Worm (Caenorhabditis elegans) whole organism, mixed stage, embryonic: ENCODE data around the gene C49H3.6.

ENCODE experiments used
- ham-2 ChIP-seq: fragments of 200-800 bp; sonication (Bioruptor generic); optimal IDR thresholded peaks from 2 replicates; lab custom pipeline; 2018; ENCODE audit warnings: mild to moderate bottlenecking, missing genetic modification characterization, missing compliant biosample characterization
- hlh-1 ChIP-seq: fragments of 150-350 bp; optimal IDR thresholded peaks from 2 replicates; lab custom pipeline; 2014; ENCODE audit warnings: missing biosample characterization, missing genetic modification reagents, missing genetic modification characterization
- lsy-2 ChIP-seq: fragments of 150-350 bp; optimal IDR thresholded peaks from 2 replicates; lab custom pipeline; 2014; ENCODE audit warnings: missing biosample characterization, missing genetic modification characterization
- mab-5 ChIP-seq: fragments of 150-350 bp; optimal IDR thresholded peaks from 2 replicates; lab custom pipeline; 2014; ENCODE audit warnings: missing biosample characterization, missing genetic modification characterization
- nhr-237 ChIP-seq: fragments of 150-350 bp; optimal IDR thresholded peaks from 2 replicates; lab custom pipeline; 2014; ENCODE audit warnings: missing biosample characterization, missing genetic modification characterization
- snpc-4 ChIP-seq: fragments of 150-350 bp; optimal IDR thresholded peaks from 2 replicates; lab custom pipeline; 2014; ENCODE audit warnings: missing biosample characterization, missing genetic modification characterization
- unc-62 ChIP-seq: fragments of 150-350 bp; optimal IDR thresholded peaks from 2 replicates; lab custom pipeline; 2014; ENCODE audit warnings: missing biosample characterization, missing genetic modification reagents, missing genetic modification characterization

ce11 chrIV:7879017-7879416 lies 24.5 kb upstream of the C49H3.6 start, which contains the start of gene srt-73:
- TF ChIP-seq unc-62 (GFP tag; lab: Kevin White, UChicago) = no peak
- no peak for TF ChIP-seq mab-5
- TF ChIP-seq nhr-237 (tag; lab: Kevin White, UChicago) = no peak
- no peak for TF ChIP-seq ham-2 (GFP tag; lab: Kevin White, UChicago)
- no peak for TF ChIP-seq hlh-1 (tag; lab: Kevin White, UChicago)
- TF ChIP-seq lsy-2 = no peak
- no peak for TF ChIP-seq snpc-4 (tag; lab: Kevin White, UChicago)
